Fruit fly (Drosophila melanogaster): ENCODE results near the gene CG42699.

DNA sequence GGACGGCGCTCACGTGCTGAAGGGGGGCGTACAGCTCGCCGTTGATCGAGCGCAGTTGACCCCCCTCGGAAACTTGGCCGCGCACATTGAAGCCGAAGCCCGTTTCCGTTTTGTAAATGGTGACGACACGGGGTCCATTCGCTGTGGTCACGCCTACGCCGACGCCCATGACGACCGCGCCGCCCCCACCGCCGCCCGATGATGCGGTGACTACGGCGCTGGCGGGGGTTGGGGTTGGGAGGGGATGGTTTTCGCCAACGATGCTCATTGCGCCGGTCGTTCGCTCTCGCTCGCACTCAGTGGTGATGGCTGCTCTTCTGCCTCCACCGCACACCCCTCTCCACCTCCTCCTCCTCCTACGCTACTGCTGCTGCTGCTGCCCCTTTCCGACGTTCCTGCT lies 27.2 kb upstream of the CG42699 start:
- TF ChIP-seq CG8478 (optimal IDR thresholded peaks at IDR 0.05) = no peak
- TF ChIP-seq CTCF (optimal IDR thresholded peaks at IDR 0.05) = no peak
